Worm (Caenorhabditis elegans) whole organism, early embryonic: Measurements from ENCODE around the gene ung-1.

Experiments
- ama-1 ChIP-seq: fragments of 150-350 bp; optimal IDR thresholded peaks from 2 replicates; lab custom pipeline; 2014
- flt-1 ChIP-seq: fragments of 200-800 bp; sonication (Bioruptor generic); IDR thresholded peaks from 2 replicates; pipeline ENCODE4 v1.3.6; 2022; ENCODE audit warnings: missing genetic modification characterization, missing compliant biosample characterization
- sea-1 ChIP-seq: fragments of 200-800 bp; sonication (Bioruptor generic); conservative IDR thresholded peaks from 2 replicates; pipeline ENCODE4 v1.3.6; 2022; ENCODE audit warnings: missing genetic modification characterization, missing compliant biosample characterization

- TF ChIP-seq ama-1 (lab: Kevin White, UChicago) (no peak), sea-1 (GFP tag; lab: Robert Waterston, UW) (no peak), flt-1 (no peak)
Observed at ce11 chrIII:11949276-11949879, 24.5 kb downstream of the ung-1 start.
